Worm (Caenorhabditis elegans) whole organism, L3 larva: ENCODE data around the gene F45E10.2.

Experiments
- R02D3.7 ChIP-seq: fragments of 150-350 bp; optimal IDR thresholded peaks from 2 replicates; lab custom pipeline; 2014; ENCODE audit warnings: missing biosample characterization, missing genetic modification characterization
- ZK546.5 ChIP-seq: sonication (generic microtip); optimal IDR thresholded peaks from 2 replicates; lab custom pipeline; 2017; ENCODE audit warnings: missing biosample characterization, missing genetic modification characterization
- ama-1 ChIP-seq: fragments of 150-350 bp; optimal IDR thresholded peaks from 2 replicates; lab custom pipeline; 2018
- ceh-16 ChIP-seq: sonication (generic microtip); optimal IDR thresholded peaks from 2 replicates; lab custom pipeline; 2017; ENCODE audit warnings: missing biosample characterization, missing genetic modification characterization
- ceh-28 ChIP-seq: fragments of 150-350 bp; optimal IDR thresholded peaks from 2 replicates; lab custom pipeline; 2014; ENCODE audit warnings: missing biosample characterization, missing genetic modification reagents, missing genetic modification characterization
- ceh-82 ChIP-seq: fragments of 150-350 bp; optimal IDR thresholded peaks from 2 replicates; lab custom pipeline; 2014; ENCODE audit warnings: missing biosample characterization, missing genetic modification characterization
- ceh-9 ChIP-seq: sonication (generic microtip); optimal IDR thresholded peaks from 2 replicates; lab custom pipeline; 2018; ENCODE audit warnings: missing biosample characterization, missing genetic modification characterization
- daf-12 ChIP-seq: fragments of 150-350 bp; optimal IDR thresholded peaks from 2 replicates; lab custom pipeline; 2014; ENCODE audit warnings: missing biosample characterization, missing genetic modification reagents, missing genetic modification characterization
- egl-27 ChIP-seq: sonication (generic microtip); optimal IDR thresholded peaks from 4 replicates; lab custom pipeline; 2017; ENCODE audit warnings: missing biosample characterization, missing genetic modification reagents, missing genetic modification characterization
- egl-5 ChIP-seq: fragments of 150-350 bp; optimal IDR thresholded peaks from 2 replicates; lab custom pipeline; 2017; ENCODE audit warnings: missing biosample characterization, missing genetic modification reagents, missing genetic modification characterization, inconsistent platforms
- elt-1 ChIP-seq: fragments of 150-350 bp; optimal IDR thresholded peaks from 2 replicates; lab custom pipeline; 2014; ENCODE audit warnings: missing biosample characterization, missing genetic modification characterization
- elt-2 ChIP-seq: sonication (generic microtip); optimal IDR thresholded peaks from 2 replicates; lab custom pipeline; 2016; ENCODE audit warnings: missing genetic modification reagents, mild to moderate bottlenecking, missing genetic modification characterization, missing compliant biosample characterization
- elt-3 ChIP-seq, 3 experiments: fragments of 150-350 bp in 1 of 3; sonication (generic microtip) in 2 of 3; optimal IDR thresholded peaks; 2 replicates in 2 of 3; 4 replicates in 1 of 3; lab custom pipeline; 2014 to 2017; ENCODE audit warnings: missing biosample characterization in 3 of 3, missing genetic modification characterization in 3 of 3
- eor-1 ChIP-seq, 2 experiments: fragments of 150-350 bp; optimal IDR thresholded peaks; 2 replicates each; lab custom pipeline; 2014 to 2018; ENCODE audit warnings: missing biosample characterization in 2 of 2, missing genetic modification characterization in 2 of 2
- fkh-10 ChIP-seq: sonication (generic microtip); optimal IDR thresholded peaks from 2 replicates; lab custom pipeline; 2017; ENCODE audit warnings: missing biosample characterization, missing genetic modification reagents, missing genetic modification characterization
- fos-1 ChIP-seq: fragments of 150-350 bp; optimal IDR thresholded peaks from 2 replicates; lab custom pipeline; 2014; ENCODE audit warnings: missing biosample characterization, missing genetic modification characterization
- hmg-11 ChIP-seq: sonication (generic microtip); optimal IDR thresholded peaks from 2 replicates; lab custom pipeline; 2016; ENCODE audit warnings: missing genetic modification characterization, missing compliant biosample characterization
- jun-1 ChIP-seq: fragments of 150-350 bp; optimal IDR thresholded peaks from 2 replicates; lab custom pipeline; 2014; ENCODE audit warnings: missing biosample characterization, missing genetic modification reagents, missing genetic modification characterization
- lsy-12 ChIP-seq: sonication (generic microtip); optimal IDR thresholded peaks from 2 replicates; lab custom pipeline; 2016; ENCODE audit warnings: mild to moderate bottlenecking, missing genetic modification characterization, missing compliant biosample characterization
- mdl-1 ChIP-seq: fragments of 150-350 bp; optimal IDR thresholded peaks from 2 replicates; lab custom pipeline; 2014; ENCODE audit warnings: missing biosample characterization, missing genetic modification characterization
- nfya-1 ChIP-seq: sonication (generic microtip); optimal IDR thresholded peaks from 2 replicates; lab custom pipeline; 2017; ENCODE audit warnings: missing genetic modification characterization, mild to moderate bottlenecking, missing compliant biosample characterization, antibody characterized with exemption, moderate library complexity; ENCODE audit not compliant: insufficient read depth
- nhr-11 ChIP-seq: fragments of 150-350 bp; optimal IDR thresholded peaks from 2 replicates; lab custom pipeline; 2014; ENCODE audit warnings: missing biosample characterization, missing genetic modification characterization
- nhr-12 ChIP-seq: fragments of 150-350 bp; optimal IDR thresholded peaks from 2 replicates; lab custom pipeline; 2014; ENCODE audit warnings: missing biosample characterization, missing genetic modification characterization
- nhr-237 ChIP-seq: fragments of 150-350 bp; optimal IDR thresholded peaks from 2 replicates; lab custom pipeline; 2014; ENCODE audit warnings: missing biosample characterization, missing genetic modification characterization
- nhr-25 ChIP-seq: sonication (generic microtip); optimal IDR thresholded peaks from 2 replicates; lab custom pipeline; 2017; ENCODE audit warnings: missing biosample characterization, missing genetic modification characterization
- nhr-43 ChIP-seq: sonication (generic microtip); optimal IDR thresholded peaks from 2 replicates; lab custom pipeline; 2016; ENCODE audit warnings: mild to moderate bottlenecking, missing genetic modification characterization, missing compliant biosample characterization; ENCODE audit not compliant: poor library complexity, severe bottlenecking
- nhr-67 ChIP-seq: fragments of 150-350 bp; optimal IDR thresholded peaks from 2 replicates; lab custom pipeline; 2014; ENCODE audit warnings: missing biosample characterization, missing genetic modification characterization
- nhr-76 ChIP-seq: fragments of 150-350 bp; sonication (generic microtip); optimal IDR thresholded peaks from 5 replicates; lab custom pipeline; 2014; ENCODE audit warnings: missing biosample characterization, missing genetic modification characterization
- nhr-77 ChIP-seq: fragments of 150-350 bp; optimal IDR thresholded peaks from 2 replicates; lab custom pipeline; 2014; ENCODE audit warnings: missing biosample characterization, missing genetic modification characterization
- pha-4 ChIP-seq: fragments of 150-350 bp; optimal IDR thresholded peaks from 2 replicates; lab custom pipeline; 2014; ENCODE audit warnings: missing biosample characterization, missing genetic modification reagents, missing genetic modification characterization
- pqm-1 ChIP-seq: fragments of 150-350 bp; optimal IDR thresholded peaks from 2 replicates; lab custom pipeline; 2017; ENCODE audit warnings: missing biosample characterization, missing genetic modification characterization, inconsistent platforms
- sea-2 ChIP-seq: fragments of 150-350 bp; sonication (generic microtip); optimal IDR thresholded peaks from 4 replicates; lab custom pipeline; 2014; ENCODE audit warnings: missing biosample characterization, missing genetic modification reagents, missing genetic modification characterization
- skn-1 ChIP-seq: fragments of 150-350 bp; optimal IDR thresholded peaks from 2 replicates; lab custom pipeline; 2014; ENCODE audit warnings: missing biosample characterization, missing genetic modification characterization
- snpc-4 ChIP-seq: fragments of 150-350 bp; optimal IDR thresholded peaks from 2 replicates; lab custom pipeline; 2014; ENCODE audit warnings: missing biosample characterization, missing genetic modification characterization
- tbx-2 ChIP-seq: sonication (generic microtip); optimal IDR thresholded peaks from 2 replicates; lab custom pipeline; 2016; ENCODE audit warnings: mild to moderate bottlenecking, missing genetic modification characterization, missing compliant biosample characterization
- unc-39 ChIP-seq: sonication (generic microtip); optimal IDR thresholded peaks from 4 replicates; lab custom pipeline; 2017; ENCODE audit warnings: missing biosample characterization, missing genetic modification characterization
- zag-1 ChIP-seq: fragments of 150-350 bp; optimal IDR thresholded peaks from 2 replicates; lab custom pipeline; 2014; ENCODE audit warnings: missing biosample characterization, missing genetic modification characterization
- ztf-11 ChIP-seq: fragments of 150-350 bp; optimal IDR thresholded peaks from 2 replicates; lab custom pipeline; 2014; ENCODE audit warnings: missing biosample characterization, missing genetic modification characterization
- ztf-4 ChIP-seq: fragments of 150-350 bp; optimal IDR thresholded peaks from 2 replicates; lab custom pipeline; 2014; ENCODE audit warnings: missing biosample characterization, missing genetic modification characterization

The F45E10.2 gene

DNA sequence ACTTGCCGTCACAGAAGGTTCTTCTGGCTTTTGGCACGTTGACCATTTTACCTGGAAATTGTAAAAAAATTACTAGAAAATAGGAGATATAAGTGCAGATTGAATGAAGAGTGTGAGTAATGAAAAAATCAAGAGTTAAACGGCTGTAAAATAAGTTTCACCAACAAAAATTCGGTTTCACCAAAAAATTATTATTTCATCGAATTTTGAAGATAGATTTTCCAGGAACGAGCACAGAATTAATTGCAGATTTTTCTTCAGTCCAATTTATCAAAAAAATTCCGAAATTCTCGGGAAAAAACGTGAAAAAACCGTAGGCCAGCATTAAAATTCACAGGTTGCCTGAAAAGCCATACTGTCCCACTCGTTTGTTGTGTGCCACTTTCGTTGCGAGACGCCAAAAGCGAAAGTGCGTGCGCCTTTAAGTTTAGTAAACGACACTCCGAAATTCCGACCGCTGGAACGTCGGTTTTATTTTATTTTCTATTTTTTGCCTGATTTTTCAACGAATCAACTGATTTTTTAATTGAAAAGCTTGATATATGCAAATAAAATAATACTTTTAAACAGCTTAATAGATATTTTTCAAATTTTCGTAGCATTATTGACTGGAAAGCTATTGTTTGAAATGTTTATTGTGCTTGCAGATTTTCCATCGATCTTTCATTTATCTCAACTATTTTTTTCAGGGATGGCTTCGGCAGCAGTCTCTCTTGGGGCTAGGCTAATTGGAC is 42.2 kb upstream of the F45E10.2 start, which contains the start of the genes rpl-36.A and nuo-1 (continued):
- TF ChIP-seq nhr-77 (no peak), nhr-67 (no peak), zag-1 (no peak)
- TF ChIP-seq, all 47 proteins: peak for 20

DNA sequence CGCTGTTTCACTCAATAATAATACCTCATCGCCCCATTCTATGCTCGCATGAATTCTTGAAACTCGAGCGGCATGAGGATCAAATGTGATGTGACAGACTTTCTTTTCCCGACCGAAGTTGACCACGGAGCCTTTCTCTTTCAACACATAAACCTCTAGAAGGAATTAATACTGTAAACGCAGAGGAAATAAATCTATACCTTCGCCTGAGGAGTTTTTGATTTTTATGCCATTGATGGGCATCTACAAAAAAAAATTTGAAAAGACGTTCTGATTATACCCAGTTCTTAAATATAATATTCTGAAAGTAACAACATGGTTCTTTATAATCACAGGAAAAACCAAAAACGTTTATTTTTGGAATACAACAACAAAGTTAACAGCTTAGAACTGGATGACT is 41.1 kb upstream of the F45E10.2 start, which contains the start of gene nbs-1:
Gene nbs-1, minus strand, starts transcription at position 246 of the 400 bp plus-strand sequence.
- TF ChIP-seq nhr-43 (tag; lab: Kevin White, UChicago) (no peak), tbx-2 (no peak), pqm-1 (tag; lab: Kevin White, UChicago) (no peak), ama-1 (lab: Kevin White, UChicago) (no peak), R02D3.7 (tag; lab: Kevin White, UChicago) (no peak), ZK546.5 (tag; lab: Kevin White, UChicago) (no peak), lsy-12 (no peak), ceh-82 (tag; lab: Kevin White, UChicago) (no peak), elt-1 (tag; lab: Kevin White, UChicago) (no peak), eor-1 (tag; optimal IDR thresholded peaks at IDR 0.05; lab: Kevin White, UChicago) (no peak), egl-5 (tag; lab: Kevin White, UChicago) (no peak), ceh-9 (tag; lab: Kevin White, UChicago) (no peak), sea-2 (no peak), fos-1 (tag; lab: Kevin White, UChicago) (no peak), nhr-76 (tag; lab: Kevin White, UChicago) (no peak), nhr-77 (no peak), snpc-4 (tag; lab: Kevin White, UChicago) (no peak), daf-12 (tag; lab: Kevin White, UChicago) (no peak), nhr-67 (no peak)

DNA sequence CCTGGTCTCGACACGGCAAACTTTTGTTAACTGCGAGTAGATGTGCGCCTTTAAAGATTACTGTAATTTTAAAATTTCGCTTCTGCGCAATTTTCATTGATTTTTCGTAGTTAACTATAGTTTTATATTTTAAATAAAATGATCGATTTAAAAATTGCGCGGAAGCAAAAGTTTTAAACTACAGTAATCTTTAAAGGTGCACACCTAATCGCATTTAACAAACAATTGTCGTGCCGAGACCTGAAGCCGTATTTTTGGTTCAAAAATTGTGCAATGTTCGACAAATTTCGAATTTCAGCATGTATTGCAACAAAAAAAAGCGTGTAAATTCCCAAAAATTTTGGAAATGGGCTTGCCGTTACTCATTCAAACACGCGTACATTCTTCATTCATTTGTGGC is 39.3 kb upstream of the F45E10.2 start:
- TF ChIP-seq nhr-12 = no peak
- TF ChIP-seq nhr-25 (tag; lab: Kevin White, UChicago) = no peak
- TF ChIP-seq egl-27 (tag; lab: Kevin White, UChicago) = no peak
- no peak for TF ChIP-seq mdl-1 (tag; lab: Kevin White, UChicago)
- no peak for TF ChIP-seq nhr-67
- TF ChIP-seq, all 47 proteins: peak for 0

DNA sequence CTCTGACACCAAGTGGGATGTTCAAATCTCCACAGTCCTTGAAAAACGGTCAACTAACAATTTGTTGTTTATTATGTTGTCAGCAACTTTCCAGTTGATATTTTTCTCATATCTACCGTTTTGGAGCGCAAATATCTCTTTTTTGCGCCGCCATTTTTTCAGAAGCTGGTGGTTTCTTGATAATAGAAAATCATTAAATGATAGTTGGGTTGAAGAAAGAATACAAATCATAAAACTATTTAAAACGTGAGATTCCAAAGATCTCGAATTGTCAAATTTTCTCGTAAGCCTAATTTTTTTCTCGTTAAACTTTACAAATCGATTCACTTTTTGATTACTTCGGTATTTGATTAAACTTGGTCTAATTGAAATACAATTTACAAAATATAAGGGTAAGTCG is 37.3 kb upstream of the F45E10.2 start, which contains the start of gene rpl-42:
Gene rpl-42, plus strand, starts transcription at position 301 of the 400 bp plus-strand sequence.
- TF ChIP-seq pha-4 (no peak), pqm-1 (tag; lab: Kevin White, UChicago) (no peak), skn-1 (tag; lab: Kevin White, UChicago) (no peak), ceh-28 (no peak), tbx-2 (no peak), egl-5 (tag; lab: Kevin White, UChicago) (no peak), daf-12 (tag; lab: Kevin White, UChicago) (no peak), ceh-16 (tag; lab: Kevin White, UChicago) (no peak), ztf-11 (tag; lab: Kevin White, UChicago) (no peak), unc-39 (tag; lab: Kevin White, UChicago) (no peak), jun-1 (no peak), elt-1 (tag; lab: Kevin White, UChicago) (no peak), nhr-11 (tag; lab: Kevin White, UChicago) (no peak), nhr-77 (no peak)
- TF ChIP-seq, all 47 proteins: peak for 0

DNA sequence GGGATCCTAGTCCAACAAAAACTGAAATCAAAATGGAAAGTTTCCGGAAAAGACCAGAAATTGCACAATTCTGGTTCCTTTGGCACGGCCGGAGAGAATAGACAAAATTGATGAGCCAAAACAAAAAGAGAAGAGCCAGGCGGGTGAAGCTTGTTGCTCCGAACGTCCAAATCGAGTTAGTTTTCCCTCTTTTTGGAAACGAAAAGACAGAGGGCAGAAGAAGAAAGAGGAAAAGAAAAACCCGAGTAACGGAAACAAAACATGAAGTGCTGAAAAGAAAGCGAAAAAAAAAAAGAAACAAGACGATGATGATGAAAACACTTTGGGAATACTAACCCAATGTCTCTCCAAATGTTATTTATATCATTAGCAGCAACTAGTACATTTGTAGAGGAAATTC is 36.5 kb upstream of the F45E10.2 start:
- TF ChIP-seq ceh-28 = no peak
- TF ChIP-seq fos-1 (tag; lab: Kevin White, UChicago) = no peak
- TF ChIP-seq pqm-1 (tag; lab: Kevin White, UChicago) = no peak
- no peak for TF ChIP-seq nhr-237 (tag; lab: Kevin White, UChicago)
- no peak for TF ChIP-seq tbx-2
- TF ChIP-seq ceh-9 (tag; lab: Kevin White, UChicago) = no peak
- no peak for TF ChIP-seq elt-3 (tag; optimal IDR thresholded peaks at IDR 0.05; lab: Kevin White, UChicago)
- peak; percentile 22 for TF ChIP-seq fkh-10 (GFP tag; lab: Kevin White, UChicago)
- TF ChIP-seq ztf-11 (tag; lab: Kevin White, UChicago) = no peak
- TF ChIP-seq nhr-77 = no peak
- TF ChIP-seq hmg-11 (tag; lab: Kevin White, UChicago) = no peak
- TF ChIP-seq ztf-4 (tag; lab: Kevin White, UChicago) = no peak
- peak; percentile 16 for TF ChIP-seq nfya-1 (tag; lab: Kevin White, UChicago)
- no peak for TF ChIP-seq snpc-4 (tag; lab: Kevin White, UChicago)
- no peak for TF ChIP-seq elt-2 (tag; lab: Kevin White, UChicago)
- TF ChIP-seq nhr-76 (tag; lab: Kevin White, UChicago) = no peak
- no peak for TF ChIP-seq daf-12 (tag; lab: Kevin White, UChicago)
- TF ChIP-seq jun-1 = no peak
